Worm (Caenorhabditis elegans) whole organism, mixed stage, embryonic: ENCODE results near the gene tmd-2.

Experiments
- M03D4.4 ChIP-seq: sonication (generic microtip); optimal IDR thresholded peaks from 2 replicates; lab custom pipeline; 2017; ENCODE audit warnings: mild to moderate bottlenecking, missing genetic modification characterization, missing compliant biosample characterization
- ceh-83 ChIP-seq: fragments of 200-800 bp; sonication (Bioruptor generic); optimal IDR thresholded peaks from 2 replicates; lab custom pipeline; 2018; ENCODE audit warnings: mild to moderate bottlenecking, missing genetic modification characterization, missing compliant biosample characterization
- drap-1 ChIP-seq: fragments of 200-800 bp; sonication (Bioruptor generic); optimal IDR thresholded peaks from 3 replicates; lab custom pipeline; 2018; ENCODE audit warnings: mild to moderate bottlenecking, missing genetic modification characterization, missing compliant biosample characterization
- lin-32 ChIP-seq: fragments of 200-800 bp; sonication (Bioruptor generic); optimal IDR thresholded peaks from 2 replicates; lab custom pipeline; 2018; ENCODE audit warnings: mild to moderate bottlenecking, missing genetic modification characterization, missing compliant biosample characterization
- mab-5 ChIP-seq: fragments of 150-350 bp; optimal IDR thresholded peaks from 2 replicates; lab custom pipeline; 2014; ENCODE audit warnings: missing biosample characterization, missing genetic modification characterization
- nhr-12 ChIP-seq: fragments of 150-350 bp; optimal IDR thresholded peaks from 2 replicates; lab custom pipeline; 2014; ENCODE audit warnings: missing biosample characterization, missing genetic modification characterization
- nhr-237 ChIP-seq: fragments of 150-350 bp; optimal IDR thresholded peaks from 2 replicates; lab custom pipeline; 2014; ENCODE audit warnings: missing biosample characterization, missing genetic modification characterization
- pha-4 ChIP-seq: fragments of 150-350 bp; optimal IDR thresholded peaks from 2 replicates; lab custom pipeline; 2018; ENCODE audit warnings: missing biosample characterization, missing genetic modification reagents, missing genetic modification characterization
- snpc-4 ChIP-seq: fragments of 150-350 bp; optimal IDR thresholded peaks from 2 replicates; lab custom pipeline; 2014; ENCODE audit warnings: missing biosample characterization, missing genetic modification characterization
- unc-39 ChIP-seq: fragments of 150-350 bp; optimal IDR thresholded peaks from 2 replicates; lab custom pipeline; 2014; ENCODE audit warnings: missing biosample characterization, missing genetic modification characterization
- unc-62 ChIP-seq: fragments of 150-350 bp; optimal IDR thresholded peaks from 2 replicates; lab custom pipeline; 2014; ENCODE audit warnings: missing biosample characterization, missing genetic modification reagents, missing genetic modification characterization
- zip-8 ChIP-seq: fragments of 150-350 bp; optimal IDR thresholded peaks from 2 replicates; lab custom pipeline; 2014; ENCODE audit warnings: missing biosample characterization, missing genetic modification characterization

Gene tmd-2

ce11 chrV:8389307-8389706 is 54.8 kb downstream of the tmd-2 start:
- TF ChIP-seq unc-62 (GFP tag; lab: Kevin White, UChicago) (no peak), snpc-4 (tag; lab: Kevin White, UChicago) (no peak), unc-39 (tag; lab: Kevin White, UChicago) (no peak), zip-8 (tag; lab: Kevin White, UChicago) (no peak), pha-4 (no peak), nhr-12 (tag; lab: Kevin White, UChicago) (no peak), M03D4.4 (tag; lab: Kevin White, UChicago) (no peak), lin-32 (no peak), nhr-237 (tag; lab: Kevin White, UChicago) (no peak), drap-1 (no peak), mab-5 (tag; lab: Kevin White, UChicago) (no peak), ceh-83 (no peak)
